Worm (Caenorhabditis elegans) whole organism, L1 larva: ENCODE measurements around the gene emg-1.

Source experiments
- aha-1 ChIP-seq: fragments of 150-350 bp; optimal IDR thresholded peaks from 2 replicates; lab custom pipeline; 2014; ENCODE audit warnings: missing biosample characterization, missing genetic modification characterization
- aly-2 ChIP-seq: fragments of 150-350 bp; optimal IDR thresholded peaks from 2 replicates; lab custom pipeline; 2014; ENCODE audit warnings: missing biosample characterization, missing genetic modification characterization
- ama-1 ChIP-seq: fragments of 150-350 bp; optimal IDR thresholded peaks from 2 replicates; lab custom pipeline; 2014
- blmp-1 ChIP-seq: fragments of 150-350 bp; optimal IDR thresholded peaks from 2 replicates; lab custom pipeline; 2014; ENCODE audit warnings: missing biosample characterization, missing genetic modification characterization
- hlh-4 ChIP-seq: sonication (generic microtip); optimal IDR thresholded peaks from 2 replicates; lab custom pipeline; 2016; ENCODE audit warnings: mild to moderate bottlenecking, missing genetic modification characterization, missing compliant biosample characterization
- lin-39 ChIP-seq: fragments of 150-350 bp; optimal IDR thresholded peaks from 2 replicates; lab custom pipeline; 2014; ENCODE audit warnings: missing biosample characterization, missing genetic modification reagents, missing genetic modification characterization
- nhr-237 ChIP-seq: fragments of 150-350 bp; optimal IDR thresholded peaks from 2 replicates; lab custom pipeline; 2014; ENCODE audit warnings: missing biosample characterization, missing genetic modification characterization
- nhr-76 ChIP-seq: sonication (generic microtip); optimal IDR thresholded peaks from 2 replicates; lab custom pipeline; 2017; ENCODE audit warnings: missing biosample characterization, missing genetic modification characterization
- nhr-85 ChIP-seq: sonication (generic microtip); peaks from one replicate; lab custom pipeline; 2016; ENCODE audit warnings: missing genetic modification characterization, inconsistent platforms, missing compliant biosample characterization
- rnt-1 ChIP-seq: sonication (generic microtip); optimal IDR thresholded peaks from 2 replicates; lab custom pipeline; 2016; ENCODE audit warnings: mild to moderate bottlenecking, missing genetic modification characterization, moderate library complexity, missing compliant biosample characterization
- snpc-4 ChIP-seq: fragments of 150-350 bp; optimal IDR thresholded peaks from 2 replicates; lab custom pipeline; 2014; ENCODE audit warnings: missing biosample characterization, missing genetic modification characterization
- sup-37 ChIP-seq: fragments of 200-800 bp; sonication (Bioruptor generic); optimal IDR thresholded peaks from 2 replicates; lab custom pipeline; 2018; ENCODE audit warnings: mild to moderate bottlenecking, missing genetic modification characterization, missing compliant biosample characterization
- swsn-7 ChIP-seq: sonication (generic microtip); optimal IDR thresholded peaks from 2 replicates; lab custom pipeline; 2016; ENCODE audit warnings: missing genetic modification characterization, missing compliant biosample characterization
- ztf-11 ChIP-seq, 2 experiments: sonication (generic microtip); optimal IDR thresholded peaks; 2 replicates each; lab custom pipeline; 2016 to 2017; ENCODE audit warnings: missing genetic modification characterization in 2 of 2, missing biosample characterization in 1 of 2, missing compliant biosample characterization in 1 of 2

DNA sequence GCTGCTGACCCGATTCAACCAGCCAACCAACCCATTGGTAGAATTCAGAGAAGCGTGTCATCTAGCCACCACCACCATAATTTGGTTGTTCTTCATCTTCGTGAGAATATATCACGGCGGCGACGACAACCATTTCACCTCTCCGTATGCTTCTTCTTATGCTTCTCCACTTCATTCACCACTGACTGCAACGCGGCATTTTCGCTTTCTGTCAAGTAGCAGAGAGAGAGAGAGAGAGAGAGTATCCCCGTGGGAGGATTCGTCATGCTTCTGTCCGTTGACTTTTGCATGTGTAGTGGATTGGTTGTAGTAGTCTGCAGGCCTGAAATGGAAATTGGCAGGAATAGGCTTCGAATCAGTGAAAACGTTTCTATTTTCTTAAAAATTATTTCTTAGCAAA is 22.6 kb downstream of the emg-1 start:
- TF ChIP-seq aha-1 (no peak), blmp-1 (tag; lab: Kevin White, UChicago) (peak; percentile 83), nhr-237 (tag; lab: Kevin White, UChicago) (no peak), lin-39 (tag; lab: Kevin White, UChicago) (no peak), aly-2 (tag; lab: Kevin White, UChicago) (no peak), nhr-85 (tag; lab: Kevin White, UChicago) (no peak), nhr-76 (tag; lab: Kevin White, UChicago) (no peak), hlh-4 (tag; lab: Kevin White, UChicago) (no peak), snpc-4 (tag; lab: Kevin White, UChicago) (no peak), sup-37 (GFP tag; lab: Kevin White, UChicago) (no peak), swsn-7 (tag; lab: Kevin White, UChicago) (no peak), ztf-11 (tag; optimal IDR thresholded peaks at IDR 0.05; lab: Kevin White, UChicago) (no peak), rnt-1 (no peak), ama-1 (lab: Kevin White, UChicago) (no peak)
